Fruit fly (Drosophila melanogaster): ENCODE measurements around the gene CG5958.

CG5958 gene

dm6 chr2L:7437325-7437707 lies 4.0 kb upstream of the CG5958 start, which contains the start of gene CG5973:
CG5973 (plus strand) TSS chr2L:7437492.
- TF ChIP-seq kay (GFP tag; optimal IDR thresholded peaks at IDR 0.05) (no peak), rib (GFP tag; IDR thresholded peaks at IDR 0.05) (peak; percentile 44; the same call in 1 of the 2 replicates), vvl (GFP tag; IDR thresholded peaks at IDR 0.05) (peak; percentile 23; the same call in 1 of the 2 replicates), PHDP (tag; optimal IDR thresholded peaks at IDR 0.05) (no peak), sens (GFP tag) (no peak), stc (GFP tag; IDR thresholded peaks at IDR 0.05) (0 out of 2 replicates have a peak, but pooled peaks have one; percentile 35), CG7928 (GFP tag; optimal IDR thresholded peaks at IDR 0.05) (no peak), Med (GFP tag) (no peak), fd64A (GFP tag; optimal IDR thresholded peaks at IDR 0.05) (no peak), zen (tag; optimal IDR thresholded peaks at IDR 0.05) (no peak), CG7745 (tag; optimal IDR thresholded peaks at IDR 0.05) (no peak), Max (GFP tag; optimal IDR thresholded peaks at IDR 0.05) (no peak), CG17328 (GFP tag; IDR thresholded peaks at IDR 0.05) (0 out of 2 replicates have a peak, but pooled peaks have one; percentile 9), CG42726 (GFP tag; IDR thresholded peaks at IDR 0.05; ENCODE audit: partially characterized antibody) (peak; percentile 34; the same call in 1 of the 2 replicates), jigr1 (GFP tag; IDR thresholded peaks at IDR 0.05) (no peak), CG14050 (GFP tag; IDR thresholded peaks at IDR 0.05) (0 out of 3 replicates have a peak, but pooled peaks have one; percentile 19), pho (GFP tag; optimal IDR thresholded peaks at IDR 0.05) (no peak), kni (GFP tag; optimal IDR thresholded peaks at IDR 0.05) (no peak), CG9876 (GFP tag; optimal IDR thresholded peaks at IDR 0.05) (no peak), CG11093 (GFP tag; IDR thresholded peaks at IDR 0.05) (no peak), CG8290 (GFP tag; optimal IDR thresholded peaks at IDR 0.05) (no peak), CG8290 (tag; optimal IDR thresholded peaks at IDR 0.05) (peak in 1 of 2 experiments; percentile 3), danr (GFP tag; IDR thresholded peaks at IDR 0.05) (no peak), CG3163 (GFP tag; optimal IDR thresholded peaks at IDR 0.05) (no peak), amos (GFP tag; IDR thresholded peaks at IDR 0.05; ENCODE audit: partially characterized antibody) (peak; percentile 44; the same call in 1 of the 2 replicates), vfl (GFP tag; optimal IDR thresholded peaks at IDR 0.05) (no peak), Awh (GFP tag; IDR thresholded peaks at IDR 0.05) (0 out of 2 replicates have a peak, but pooled peaks have one; percentile 10), CG15514 (GFP tag; optimal IDR thresholded peaks at IDR 0.05) (no peak), CG17912 (GFP tag; optimal IDR thresholded peaks at IDR 0.05) (no peak), CG14965 (GFP tag; optimal IDR thresholded peaks at IDR 0.05; ENCODE audit: borderline replicate concordance) (no peak), CG2129 (GFP tag; IDR thresholded peaks at IDR 0.05; ENCODE audit: partially characterized antibody) (no peak), phol (tag; optimal IDR thresholded peaks at IDR 0.05) (no peak), Vsx1 (GFP tag; optimal IDR thresholded peaks at IDR 0.05) (peak; percentile 11), CG6791 (GFP tag; IDR thresholded peaks at IDR 0.05; ENCODE audit: partially characterized antibody) (no peak), lola (GFP tag; optimal IDR thresholded peaks at IDR 0.05) (no peak), hth (optimal IDR thresholded peaks at IDR 0.05) (no peak), Optix (GFP tag; IDR thresholded peaks at IDR 0.05) (no peak), CG18011 (GFP tag; optimal IDR thresholded peaks at IDR 0.05) (no peak), Rfx (GFP tag; IDR thresholded peaks at IDR 0.05) (0 out of 2 replicates have a peak, but pooled peaks have one; percentile 18), crol (GFP tag; IDR thresholded peaks at IDR 0.05) (no peak), wor (GFP tag; IDR thresholded peaks at IDR 0.05) (no peak), bbx (GFP tag; IDR thresholded peaks at IDR 0.05; ENCODE audit: partially characterized antibody) (peak; percentile 34; the same call in 1 of the 2 replicates), CkIIα-i1 (GFP tag; IDR thresholded peaks at IDR 0.05) (no peak), Elba2 (GFP tag; optimal IDR thresholded peaks at IDR 0.05) (no peak), CG30403 (GFP tag; optimal IDR thresholded peaks at IDR 0.05) (no peak), cas (GFP tag; IDR thresholded peaks at IDR 0.05) (no peak), CG18262 (tag; optimal IDR thresholded peaks at IDR 0.05) (no peak), nom (GFP tag; optimal IDR thresholded peaks at IDR 0.05) (peak; percentile 53), jumu (GFP tag; optimal IDR thresholded peaks at IDR 0.05) (no peak), CG9797 (GFP tag; optimal IDR thresholded peaks at IDR 0.05) (no peak), ase (GFP tag; IDR thresholded peaks at IDR 0.05) (no peak)
